Worm (Caenorhabditis elegans): ENCODE data around the gene glb-22.

ce11 chrV:14597681-14598184, 2.3 kb upstream of the glb-22 start, which contains the start of gene R11H6.2:
- TF ChIP-seq skn-1 (tag; optimal IDR thresholded peaks at IDR 0.05): no peak
- TF ChIP-seq ama-1 (optimal IDR thresholded peaks at IDR 0.05): no peak
- no peak for TF ChIP-seq nhr-11 (tag; optimal IDR thresholded peaks at IDR 0.05)

All from whole organism, L2 larva.